Fruit fly (Drosophila melanogaster): Measurements from ENCODE around the gene Dpy-30L2.

The Dpy-30L2 gene

DNA sequence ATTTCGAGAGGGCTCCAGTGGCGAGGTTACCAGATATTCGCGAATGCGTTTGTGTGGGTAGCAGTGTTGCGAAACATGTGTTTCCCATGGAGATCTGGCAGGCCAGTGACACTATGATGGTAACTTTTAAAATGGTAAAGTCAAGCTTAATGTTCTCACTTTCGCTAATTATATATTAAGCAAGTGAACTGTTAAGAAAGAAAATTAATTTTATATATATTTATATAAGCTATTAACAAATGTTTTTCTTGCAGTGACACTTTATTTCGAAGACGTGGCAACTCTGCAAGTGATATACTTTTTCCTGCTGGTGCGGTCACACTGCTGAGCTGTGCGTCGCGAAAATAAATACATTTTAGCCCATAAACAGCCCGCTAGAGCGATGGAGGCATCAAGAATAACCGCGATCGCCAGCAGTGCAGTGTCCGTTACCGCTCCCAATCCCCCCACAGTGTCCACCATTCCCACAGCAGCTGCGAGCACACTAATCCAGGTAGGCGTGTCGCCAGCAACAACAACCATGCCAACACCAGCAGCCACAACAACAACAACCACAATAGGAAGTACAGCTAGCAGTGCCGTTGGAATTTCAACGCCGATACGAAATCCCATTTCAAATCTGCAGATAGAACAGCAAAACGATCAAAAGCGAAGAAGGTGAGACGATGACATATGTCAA lies 7.1 kb downstream of the Dpy-30L2 start, which contains the start of the genes CG11593 and Rcd5 (continued):
- no peak for TF ChIP-seq CG1792 (GFP tag; optimal IDR thresholded peaks at IDR 0.05)
- peak; percentile 84 for TF ChIP-seq CG13775 (GFP tag; optimal IDR thresholded peaks at IDR 0.05)
- TF ChIP-seq cato (GFP tag; optimal IDR thresholded peaks at IDR 0.05; ENCODE audit: borderline replicate concordance) = peak; percentile 33
- TF ChIP-seq CG30020 (tag; optimal IDR thresholded peaks at IDR 0.05) = no peak
- TF ChIP-seq CG2889 (GFP tag; IDR thresholded peaks at IDR 0.05) = peak; percentile 81
- peak; percentile 79 for TF ChIP-seq stwl (tag; optimal IDR thresholded peaks at IDR 0.05)
- TF ChIP-seq CG6854 (GFP tag; optimal IDR thresholded peaks at IDR 0.05) = no peak
- TF ChIP-seq CG17568 (GFP tag; optimal IDR thresholded peaks at IDR 0.05) = no peak
- TF ChIP-seq CG10654 (GFP tag; optimal IDR thresholded peaks at IDR 0.05) = peak; percentile 65
- no peak for TF ChIP-seq CG42726 (GFP tag; IDR thresholded peaks at IDR 0.05; ENCODE audit: partially characterized antibody)
- TF ChIP-seq gsb (GFP tag; IDR thresholded peaks at IDR 0.05) = peak; percentile 42; the same call in 1 of the 2 replicates
- TF ChIP-seq CG18619 (GFP tag; optimal IDR thresholded peaks at IDR 0.05) = peak; percentile 64
- TF ChIP-seq CG15011 (GFP tag; optimal IDR thresholded peaks at IDR 0.05) = no peak
- TF ChIP-seq CG4404 (GFP tag; IDR thresholded peaks at IDR 0.05) = peak; percentile 80
- peak; percentile 16 for TF ChIP-seq psq (GFP tag; optimal IDR thresholded peaks at IDR 0.05)
- TF ChIP-seq CG2875 (GFP tag; optimal IDR thresholded peaks at IDR 0.05) = no peak
- 0 out of 2 replicates have a peak, but pooled peaks have one; percentile 31 for TF ChIP-seq rib (GFP tag; IDR thresholded peaks at IDR 0.05)
- TF ChIP-seq CG2678 (tag; optimal IDR thresholded peaks at IDR 0.05) = no peak
- no peak for TF ChIP-seq CG33557 (GFP tag; optimal IDR thresholded peaks at IDR 0.05)
- no peak for TF ChIP-seq CG3838 (GFP tag; optimal IDR thresholded peaks at IDR 0.05)
- no peak for TF ChIP-seq mld (GFP tag; IDR thresholded peaks at IDR 0.05; ENCODE audit: partially characterized antibody)
- peak; percentile 81 for TF ChIP-seq NFAT (GFP tag; IDR thresholded peaks at IDR 0.05)
- no peak for TF ChIP-seq Dad (GFP tag; optimal IDR thresholded peaks at IDR 0.05)
- no peak for TF ChIP-seq Drgx (GFP tag; IDR thresholded peaks at IDR 0.05)
- TF ChIP-seq CG11560 (tag; IDR thresholded peaks at IDR 0.05) = peak; percentile 77; the same call in 2 of the 3 replicates
- peak; percentile 62 for TF ChIP-seq Ssrp (tag; optimal IDR thresholded peaks at IDR 0.05)
- TF ChIP-seq Ravus (GFP tag; IDR thresholded peaks at IDR 0.05) = peak; percentile 54
- peak; percentile 8 for TF ChIP-seq CG34376 (GFP tag; optimal IDR thresholded peaks at IDR 0.05)
- peak; percentile 72 for TF ChIP-seq cg (GFP tag; optimal IDR thresholded peaks at IDR 0.05)
- peak; percentile 69 for TF ChIP-seq CG13424 (tag; optimal IDR thresholded peaks at IDR 0.05)
- peak; percentile 48 for TF ChIP-seq CG17385 (GFP tag; optimal IDR thresholded peaks at IDR 0.05)
- peak; percentile 52; the same call in 1 of the 2 replicates for TF ChIP-seq Rx (GFP tag; IDR thresholded peaks at IDR 0.05)
- peak; percentile 52 for TF ChIP-seq zen (tag; optimal IDR thresholded peaks at IDR 0.05)
- no peak for TF ChIP-seq CG2712 (tag; optimal IDR thresholded peaks at IDR 0.05)
- TF ChIP-seq ssp (GFP tag; IDR thresholded peaks at IDR 0.05) = peak; percentile 80
- TF ChIP-seq Meics (GFP tag; optimal IDR thresholded peaks at IDR 0.05) = peak; percentile 58
- no peak for TF ChIP-seq HmgD (GFP tag; optimal IDR thresholded peaks at IDR 0.05)
- TF ChIP-seq Ets97D (GFP tag; optimal IDR thresholded peaks at IDR 0.05) = peak; percentile 25
- peak; percentile 45; the same call in 1 of the 3 replicates for TF ChIP-seq HLH4C (GFP tag; IDR thresholded peaks at IDR 0.05; ENCODE audit: partially characterized antibody)
- no peak for TF ChIP-seq CG12299 (tag; optimal IDR thresholded peaks at IDR 0.05)
- peak; percentile 9 for TF ChIP-seq CHES-1-like (GFP tag; optimal IDR thresholded peaks at IDR 0.05)
- TF ChIP-seq ato (GFP tag; IDR thresholded peaks at IDR 0.05; ENCODE audit: partially characterized antibody) = no peak
- no peak for TF ChIP-seq vfl (GFP tag; optimal IDR thresholded peaks at IDR 0.05)
- no peak for TF ChIP-seq NC2α (GFP tag; optimal IDR thresholded peaks at IDR 0.05)
- TF ChIP-seq crol (GFP tag; IDR thresholded peaks at IDR 0.05) = peak; percentile 20; the same call in 1 of the 2 replicates
- TF ChIP-seq CG32767 (GFP tag; IDR thresholded peaks at IDR 0.05) = peak; percentile 80
- TF ChIP-seq fd102C (GFP tag; optimal IDR thresholded peaks at IDR 0.05) = no peak
- peak; percentile 42 for TF ChIP-seq CG4328 (GFP tag; optimal IDR thresholded peaks at IDR 0.05)
- TF ChIP-seq lilli (GFP tag; optimal IDR thresholded peaks at IDR 0.05) = no peak

All from whole organism, embryonic.